Worm (Caenorhabditis elegans) whole organism, L3 larva: ENCODE measurements around the gene clec-43.

Source experiments
- R02D3.7 ChIP-seq: fragments of 150-350 bp; optimal IDR thresholded peaks from 2 replicates; lab custom pipeline; 2014; ENCODE audit warnings: missing biosample characterization, missing genetic modification characterization
- aly-2 ChIP-seq: fragments of 150-350 bp; optimal IDR thresholded peaks from 2 replicates; lab custom pipeline; 2014; ENCODE audit warnings: missing biosample characterization, missing genetic modification characterization
- ama-1 ChIP-seq: fragments of 150-350 bp; optimal IDR thresholded peaks from 2 replicates; lab custom pipeline; 2018
- ceh-16 ChIP-seq: sonication (generic microtip); optimal IDR thresholded peaks from 2 replicates; lab custom pipeline; 2017; ENCODE audit warnings: missing biosample characterization, missing genetic modification characterization
- ceh-28 ChIP-seq: fragments of 150-350 bp; optimal IDR thresholded peaks from 2 replicates; lab custom pipeline; 2014; ENCODE audit warnings: missing biosample characterization, missing genetic modification reagents, missing genetic modification characterization
- ceh-9 ChIP-seq: sonication (generic microtip); optimal IDR thresholded peaks from 2 replicates; lab custom pipeline; 2018; ENCODE audit warnings: missing biosample characterization, missing genetic modification characterization
- daf-12 ChIP-seq: fragments of 150-350 bp; optimal IDR thresholded peaks from 2 replicates; lab custom pipeline; 2014; ENCODE audit warnings: missing biosample characterization, missing genetic modification reagents, missing genetic modification characterization
- egl-5 ChIP-seq: fragments of 150-350 bp; optimal IDR thresholded peaks from 2 replicates; lab custom pipeline; 2017; ENCODE audit warnings: missing biosample characterization, missing genetic modification reagents, missing genetic modification characterization, inconsistent platforms
- elt-2 ChIP-seq: sonication (generic microtip); optimal IDR thresholded peaks from 2 replicates; lab custom pipeline; 2016; ENCODE audit warnings: missing genetic modification reagents, mild to moderate bottlenecking, missing genetic modification characterization, missing compliant biosample characterization
- elt-3 ChIP-seq, 3 experiments: fragments of 150-350 bp in 1 of 3; sonication (generic microtip) in 2 of 3; optimal IDR thresholded peaks; 2 replicates in 2 of 3; 4 replicates in 1 of 3; lab custom pipeline; 2014 to 2017; ENCODE audit warnings: missing biosample characterization in 3 of 3, missing genetic modification characterization in 3 of 3
- eor-1 ChIP-seq, 2 experiments: fragments of 150-350 bp; optimal IDR thresholded peaks; 2 replicates each; lab custom pipeline; 2014 to 2018; ENCODE audit warnings: missing biosample characterization in 2 of 2, missing genetic modification characterization in 2 of 2
- fkh-10 ChIP-seq: sonication (generic microtip); optimal IDR thresholded peaks from 2 replicates; lab custom pipeline; 2017; ENCODE audit warnings: missing biosample characterization, missing genetic modification reagents, missing genetic modification characterization
- fkh-2 ChIP-seq: fragments of 150-350 bp; optimal IDR thresholded peaks from 2 replicates; lab custom pipeline; 2014; ENCODE audit warnings: missing biosample characterization, missing genetic modification reagents, missing genetic modification characterization
- fos-1 ChIP-seq: fragments of 150-350 bp; optimal IDR thresholded peaks from 2 replicates; lab custom pipeline; 2014; ENCODE audit warnings: missing biosample characterization, missing genetic modification characterization
- lin-15B ChIP-seq: fragments of 150-350 bp; optimal IDR thresholded peaks from 2 replicates; lab custom pipeline; 2014; ENCODE audit warnings: missing biosample characterization, missing genetic modification characterization
- mdl-1 ChIP-seq: fragments of 150-350 bp; optimal IDR thresholded peaks from 2 replicates; lab custom pipeline; 2014; ENCODE audit warnings: missing biosample characterization, missing genetic modification characterization
- nfya-1 ChIP-seq: sonication (generic microtip); optimal IDR thresholded peaks from 2 replicates; lab custom pipeline; 2017; ENCODE audit warnings: missing genetic modification characterization, mild to moderate bottlenecking, missing compliant biosample characterization, antibody characterized with exemption, moderate library complexity; ENCODE audit not compliant: insufficient read depth
- nhr-12 ChIP-seq: fragments of 150-350 bp; optimal IDR thresholded peaks from 2 replicates; lab custom pipeline; 2014; ENCODE audit warnings: missing biosample characterization, missing genetic modification characterization
- nhr-23 ChIP-seq: fragments of 150-350 bp; optimal IDR thresholded peaks from 2 replicates; lab custom pipeline; 2014; ENCODE audit warnings: missing biosample characterization, missing genetic modification reagents, missing genetic modification characterization
- nhr-237 ChIP-seq: fragments of 150-350 bp; optimal IDR thresholded peaks from 2 replicates; lab custom pipeline; 2014; ENCODE audit warnings: missing biosample characterization, missing genetic modification characterization
- nhr-25 ChIP-seq: sonication (generic microtip); optimal IDR thresholded peaks from 2 replicates; lab custom pipeline; 2017; ENCODE audit warnings: missing biosample characterization, missing genetic modification characterization
- nhr-43 ChIP-seq: sonication (generic microtip); optimal IDR thresholded peaks from 2 replicates; lab custom pipeline; 2016; ENCODE audit warnings: mild to moderate bottlenecking, missing genetic modification characterization, missing compliant biosample characterization; ENCODE audit not compliant: poor library complexity, severe bottlenecking
- nhr-67 ChIP-seq: fragments of 150-350 bp; optimal IDR thresholded peaks from 2 replicates; lab custom pipeline; 2014; ENCODE audit warnings: missing biosample characterization, missing genetic modification characterization
- pha-4 ChIP-seq: fragments of 150-350 bp; optimal IDR thresholded peaks from 2 replicates; lab custom pipeline; 2014; ENCODE audit warnings: missing biosample characterization, missing genetic modification reagents, missing genetic modification characterization
- pqm-1 ChIP-seq: fragments of 150-350 bp; optimal IDR thresholded peaks from 2 replicates; lab custom pipeline; 2017; ENCODE audit warnings: missing biosample characterization, missing genetic modification characterization, inconsistent platforms
- sea-2 ChIP-seq: fragments of 150-350 bp; sonication (generic microtip); optimal IDR thresholded peaks from 4 replicates; lab custom pipeline; 2014; ENCODE audit warnings: missing biosample characterization, missing genetic modification reagents, missing genetic modification characterization
- snpc-4 ChIP-seq: fragments of 150-350 bp; optimal IDR thresholded peaks from 2 replicates; lab custom pipeline; 2014; ENCODE audit warnings: missing biosample characterization, missing genetic modification characterization
- tbx-2 ChIP-seq: sonication (generic microtip); optimal IDR thresholded peaks from 2 replicates; lab custom pipeline; 2016; ENCODE audit warnings: mild to moderate bottlenecking, missing genetic modification characterization, missing compliant biosample characterization
- unc-39 ChIP-seq: sonication (generic microtip); optimal IDR thresholded peaks from 4 replicates; lab custom pipeline; 2017; ENCODE audit warnings: missing biosample characterization, missing genetic modification characterization
- unc-62 ChIP-seq: fragments of 150-350 bp; sonication (generic microtip); optimal IDR thresholded peaks from 4 replicates; lab custom pipeline; 2014; ENCODE audit warnings: missing biosample characterization, missing genetic modification reagents, missing genetic modification characterization
- zag-1 ChIP-seq: fragments of 150-350 bp; optimal IDR thresholded peaks from 2 replicates; lab custom pipeline; 2014; ENCODE audit warnings: missing biosample characterization, missing genetic modification characterization
- ztf-11 ChIP-seq: fragments of 150-350 bp; optimal IDR thresholded peaks from 2 replicates; lab custom pipeline; 2014; ENCODE audit warnings: missing biosample characterization, missing genetic modification characterization
- ztf-4 ChIP-seq: fragments of 150-350 bp; optimal IDR thresholded peaks from 2 replicates; lab custom pipeline; 2014; ENCODE audit warnings: missing biosample characterization, missing genetic modification characterization

The clec-43 gene

ce11 chrII:950374-950773 lies 6.5 kb downstream of the clec-43 start:
- TF ChIP-seq nhr-12 (no peak), ceh-16 (tag; lab: Kevin White, UChicago) (no peak), fkh-2 (tag; lab: Kevin White, UChicago) (no peak), nhr-67 (tag; lab: Kevin White, UChicago) (no peak), elt-2 (no peak), lin-15B (tag; lab: Kevin White, UChicago) (no peak)

- no peak for TF ChIP-seq nhr-237 (tag; lab: Kevin White, UChicago)
- TF ChIP-seq mdl-1: no peak
- TF ChIP-seq R02D3.7 (tag; lab: Kevin White, UChicago): no peak
- TF ChIP-seq aly-2 (tag; lab: Kevin White, UChicago): no peak
- no peak for TF ChIP-seq snpc-4 (tag; lab: Kevin White, UChicago)
- TF ChIP-seq elt-3 (tag; optimal IDR thresholded peaks at IDR 0.05; lab: Kevin White, UChicago): no peak
- TF ChIP-seq tbx-2: no peak
- no peak for TF ChIP-seq nfya-1 (tag; lab: Kevin White, UChicago)
- no peak for TF ChIP-seq zag-1 (tag; lab: Kevin White, UChicago)
These were observed 9.2 kb downstream of the clec-43 start for ce11 chrII:953052-953451.

ce11 chrII:954626-955025 lies 10.8 kb downstream of the clec-43 start, which contains the start of gene fbxc-7:
fbxc-7 (plus strand) TSS chrII:954926.
- peak; percentile 26 for TF ChIP-seq elt-2

- no peak for TF ChIP-seq nhr-43
- TF ChIP-seq sea-2 (GFP tag; lab: Kevin White, UChicago): no peak
- TF ChIP-seq ceh-16 (tag; lab: Kevin White, UChicago): no peak
- TF ChIP-seq fkh-2 (tag; lab: Kevin White, UChicago): no peak
- no peak for TF ChIP-seq snpc-4 (tag; lab: Kevin White, UChicago)
- TF ChIP-seq unc-39 (tag; lab: Kevin White, UChicago): no peak
- no peak for TF ChIP-seq R02D3.7 (tag; lab: Kevin White, UChicago)
- no peak for TF ChIP-seq lin-15B (tag; lab: Kevin White, UChicago)
- no peak for TF ChIP-seq egl-5 (tag; lab: Kevin White, UChicago)
- TF ChIP-seq unc-62 (GFP tag; lab: Kevin White, UChicago): no peak
- TF ChIP-seq ama-1 (lab: Kevin White, UChicago): no peak
- TF ChIP-seq nhr-237 (tag; lab: Kevin White, UChicago): no peak
- no peak for TF ChIP-seq pha-4
- TF ChIP-seq ztf-4 (tag; lab: Kevin White, UChicago): no peak
- no peak for TF ChIP-seq ceh-28 (tag; lab: Kevin White, UChicago)
- no peak for TF ChIP-seq pqm-1 (tag; lab: Kevin White, UChicago)
- no peak for TF ChIP-seq ztf-11 (tag; lab: Kevin White, UChicago)
- TF ChIP-seq daf-12 (tag; lab: Kevin White, UChicago): no peak
- no peak for TF ChIP-seq nhr-23 (tag; lab: Kevin White, UChicago)
These were observed 14.8 kb downstream of the clec-43 start, which contains the start of gene sdz-4 for ce11 chrII:958618-959017. sdz-4 (plus strand) TSS chrII:958918.

ce11 chrII:960218-960617 lies 16.4 kb downstream of the clec-43 start, which contains the start of the genes C32B5.18 and C32B5.7:
C32B5.18 (plus strand) TSS chrII:960518.
C32B5.7 (plus strand) TSS chrII:960528.
- no peak for TF ChIP-seq ztf-4 (tag; lab: Kevin White, UChicago)
- no peak for TF ChIP-seq pqm-1 (tag; lab: Kevin White, UChicago)
- no peak for TF ChIP-seq mdl-1
- TF ChIP-seq, all 47 proteins: peak for 0

- TF ChIP-seq fkh-2 (tag; lab: Kevin White, UChicago) (no peak), pha-4 (no peak), nhr-25 (no peak), eor-1 (tag; optimal IDR thresholded peaks at IDR 0.05; lab: Kevin White, UChicago) (no peak), pqm-1 (tag; lab: Kevin White, UChicago) (no peak), nfya-1 (tag; lab: Kevin White, UChicago) (no peak), fos-1 (tag; lab: Kevin White, UChicago) (no peak), fkh-10 (no peak), nhr-12 (no peak), unc-62 (GFP tag; lab: Kevin White, UChicago) (no peak), ceh-9 (tag; lab: Kevin White, UChicago) (no peak), ztf-11 (tag; lab: Kevin White, UChicago) (no peak)
- TF ChIP-seq, all 47 proteins: peak for 0
These were observed 18.1 kb downstream of the clec-43 start, which contains the start of gene C32B5.13 for ce11 chrII:961961-962360. C32B5.13 (minus strand) TSS chrII:962061.
